Comparison of ENCODE assay signal across 1 fruit fly cellular context in genomic region chrX:13088025-13088805, dm6.
TF ChIP-seq lines count a peak whose summit lies in the region.

No protein-coding gene starts in this region.

TF ChIP-seq in whole organism, embryonic, 481 proteins besides CTCF, POLR2A, EP300 and RAD21 (continued from another document and continues in another):
- TF ChIP-seq bcd (GFP tag; optimal IDR thresholded peaks at IDR 0.05; lab: Kevin White, UChicago) (peak; percentile 27), ci (GFP tag; IDR thresholded peaks at IDR 0.05; lab: Robert Waterston, UW) (0 out of 3 replicates have a peak, but pooled peaks have one; percentile 59), lilli (GFP tag; optimal IDR thresholded peaks at IDR 0.05; lab: Kevin White, UChicago) (peak; percentile 14), CG11695 (GFP tag; IDR thresholded peaks at IDR 0.05; lab: Robert Waterston, UW) (no peak), CG7786 (GFP tag; optimal IDR thresholded peaks at IDR 0.05; lab: Kevin White, UChicago) (no peak), CG11247 (GFP tag; IDR thresholded peaks at IDR 0.05; lab: Robert Waterston, UW) (no peak), CG8944 (GFP tag; optimal IDR thresholded peaks at IDR 0.05; lab: Kevin White, UChicago) (no peak), CG17912 (GFP tag; optimal IDR thresholded peaks at IDR 0.05; lab: Kevin White, UChicago) (no peak), CG8765 (GFP tag; IDR thresholded peaks at IDR 0.05; lab: Robert Waterston, UW) (no peak), BtbVII (GFP tag; optimal IDR thresholded peaks at IDR 0.05; lab: Kevin White, UChicago) (no peak), CG8478 (optimal IDR thresholded peaks at IDR 0.05; lab: Kevin White, UChicago) (no peak), Ada2b (GFP tag; IDR thresholded peaks at IDR 0.05; lab: Robert Waterston, UW) (peak; percentile 29; the same call in 1 of the 2 replicates), CG12104 (GFP tag; optimal IDR thresholded peaks at IDR 0.05; lab: Kevin White, UChicago) (peak; percentile 14), her (GFP tag; optimal IDR thresholded peaks at IDR 0.05; lab: Kevin White, UChicago) (no peak), phol (tag; optimal IDR thresholded peaks at IDR 0.05; lab: Kevin White, UChicago) (peak; percentile 27), CG10274 (GFP tag; optimal IDR thresholded peaks at IDR 0.05; lab: Kevin White, UChicago) (no peak), lab (GFP tag; optimal IDR thresholded peaks at IDR 0.05; lab: Kevin White, UChicago) (no peak), CG2202 (tag; optimal IDR thresholded peaks at IDR 0.05; lab: Kevin White, UChicago) (peak; percentile 3), CG10979 (tag; optimal IDR thresholded peaks at IDR 0.05; lab: Kevin White, UChicago) (peak; percentile 26), GATAe (GFP tag; conservative IDR thresholded peaks at IDR 0.05; lab: Robert Waterston, UW) (peak; percentile 36), ara (GFP tag; IDR thresholded peaks at IDR 0.05; lab: Robert Waterston, UW) (no peak), Rfx (GFP tag; IDR thresholded peaks at IDR 0.05; lab: Robert Waterston, UW) (peak; percentile 31), oc (tag; optimal IDR thresholded peaks at IDR 0.05; lab: Kevin White, UChicago) (peak; percentile 32), aop (GFP tag; IDR thresholded peaks at IDR 0.05; lab: Robert Waterston, UW) (no peak), CG10565 (GFP tag; optimal IDR thresholded peaks at IDR 0.05; lab: Kevin White, UChicago) (no peak), CG14441 (GFP tag; IDR thresholded peaks at IDR 0.05; lab: Robert Waterston, UW) (0 out of 2 replicates have a peak, but pooled peaks have one; percentile 7), lbe (GFP tag; optimal IDR thresholded peaks at IDR 0.05; lab: Kevin White, UChicago) (no peak), TFAM (GFP tag; optimal IDR thresholded peaks at IDR 0.05; lab: Kevin White, UChicago) (no peak), seq (GFP tag; IDR thresholded peaks at IDR 0.05; lab: Robert Waterston, UW) (no peak), dati (GFP tag; IDR thresholded peaks at IDR 0.05; lab: Robert Waterston, UW) (no peak), CG15514 (GFP tag; optimal IDR thresholded peaks at IDR 0.05; lab: Kevin White, UChicago) (no peak), CG34224 (GFP tag; IDR thresholded peaks at IDR 0.05; lab: Robert Waterston, UW; ENCODE audit: partially characterized antibody) (no peak), hbn (GFP tag; IDR thresholded peaks at IDR 0.05; lab: Robert Waterston, UW; ENCODE audit: partially characterized antibody) (no peak), CoRest (tag; optimal IDR thresholded peaks at IDR 0.05; lab: Kevin White, UChicago) (peak; percentile 53), dmrt11E (tag; optimal IDR thresholded peaks at IDR 0.05; lab: Kevin White, UChicago) (no peak), insv (GFP tag; optimal IDR thresholded peaks at IDR 0.05; lab: Kevin White, UChicago) (no peak), CG18764 (GFP tag; optimal IDR thresholded peaks at IDR 0.05; lab: Kevin White, UChicago) (no peak), CG11093 (GFP tag; IDR thresholded peaks at IDR 0.05; lab: Robert Waterston, UW) (no peak), CG3838 (GFP tag; optimal IDR thresholded peaks at IDR 0.05; lab: Kevin White, UChicago) (no peak), CG6689 (GFP tag; IDR thresholded peaks at IDR 0.05; lab: Robert Waterston, UW) (peak; percentile 37; the same call in 1 of the 2 replicates), H2.0 (GFP tag; IDR thresholded peaks at IDR 0.05; lab: Robert Waterston, UW) (no peak), CG13123 (GFP tag; optimal IDR thresholded peaks at IDR 0.05; lab: Kevin White, UChicago) (no peak), CG6813 (GFP tag; optimal IDR thresholded peaks at IDR 0.05; lab: Kevin White, UChicago) (no peak), pnt (GFP tag; optimal IDR thresholded peaks at IDR 0.05; lab: Kevin White, UChicago) (no peak), Ets65A (GFP tag; lab: Kevin White, UChicago) (no peak), Xbp1 (GFP tag; optimal IDR thresholded peaks at IDR 0.05; lab: Kevin White, UChicago) (peak; percentile 33), CG3065 (GFP tag; optimal IDR thresholded peaks at IDR 0.05; lab: Kevin White, UChicago) (no peak), Lim3 (GFP tag; IDR thresholded peaks at IDR 0.05; lab: Robert Waterston, UW) (no peak), lov (optimal IDR thresholded peaks at IDR 0.05; lab: Kevin White, UChicago) (no peak), lov (GFP tag; IDR thresholded peaks at IDR 0.05; lab: Robert Waterston, UW) (no peak), Atf6 (GFP tag; IDR thresholded peaks at IDR 0.05; lab: Robert Waterston, UW) (no peak), nau (GFP tag; optimal IDR thresholded peaks at IDR 0.05; lab: Kevin White, UChicago) (no peak), fd3F (GFP tag; optimal IDR thresholded peaks at IDR 0.05; lab: Kevin White, UChicago) (no peak), jing (GFP tag; optimal IDR thresholded peaks at IDR 0.05; lab: Kevin White, UChicago) (no peak), Dek (tag; optimal IDR thresholded peaks at IDR 0.05; lab: Kevin White, UChicago) (no peak), gfzf (GFP tag; optimal IDR thresholded peaks at IDR 0.05; lab: Kevin White, UChicago) (no peak), tll (GFP tag; optimal IDR thresholded peaks at IDR 0.05; lab: Kevin White, UChicago) (no peak), Atf3 (GFP tag; optimal IDR thresholded peaks at IDR 0.05; lab: Kevin White, UChicago) (no peak), ftz-f1 (GFP tag; optimal IDR thresholded peaks at IDR 0.05; lab: Kevin White, UChicago) (no peak), CG1832 (GFP tag; optimal IDR thresholded peaks at IDR 0.05; lab: Kevin White, UChicago) (no peak), CG11560 (tag; IDR thresholded peaks at IDR 0.05; lab: Robert Waterston, UW) (no peak), CG33557 (GFP tag; optimal IDR thresholded peaks at IDR 0.05; lab: Kevin White, UChicago) (peak; percentile 30), Atf-2 (GFP tag; optimal IDR thresholded peaks at IDR 0.05; lab: Kevin White, UChicago) (no peak), CG15269 (tag; optimal IDR thresholded peaks at IDR 0.05; lab: Kevin White, UChicago) (peak; percentile 57), Dll (GFP tag; IDR thresholded peaks at IDR 0.05; lab: Robert Waterston, UW; ENCODE audit: partially characterized antibody) (no peak), sisA (GFP tag; IDR thresholded peaks at IDR 0.05; lab: Robert Waterston, UW) (peak; percentile 32; the same call in 1 of the 2 replicates), twi (tag; optimal IDR thresholded peaks at IDR 0.05; lab: Kevin White, UChicago) (no peak), CrebB (tag; optimal IDR thresholded peaks at IDR 0.05; lab: Kevin White, UChicago) (peak; percentile 48), toy (GFP tag; IDR thresholded peaks at IDR 0.05; lab: Robert Waterston, UW) (no peak), chn (GFP tag; optimal IDR thresholded peaks at IDR 0.05; lab: Kevin White, UChicago) (no peak), Ssrp (tag; optimal IDR thresholded peaks at IDR 0.05; lab: Kevin White, UChicago) (peak; percentile 27), CG3726 (GFP tag; IDR thresholded peaks at IDR 0.05; lab: Robert Waterston, UW) (no peak), ken (GFP tag; IDR thresholded peaks at IDR 0.05; lab: Robert Waterston, UW) (no peak), kay (GFP tag; optimal IDR thresholded peaks at IDR 0.05; lab: Kevin White, UChicago) (no peak), tio (GFP tag; optimal IDR thresholded peaks at IDR 0.05; lab: Kevin White, UChicago) (no peak), Blimp-1 (GFP tag; optimal IDR thresholded peaks at IDR 0.05; lab: Kevin White, UChicago) (no peak), Vsx1 (GFP tag; optimal IDR thresholded peaks at IDR 0.05; lab: Kevin White, UChicago) (no peak), Doc2 (GFP tag; IDR thresholded peaks at IDR 0.05; lab: Robert Waterston, UW) (no peak), CG4854 (GFP tag; optimal IDR thresholded peaks at IDR 0.05; lab: Kevin White, UChicago) (no peak), gce (GFP tag; IDR thresholded peaks at IDR 0.05; lab: Robert Waterston, UW) (no peak), CG31365 (tag; optimal IDR thresholded peaks at IDR 0.05; lab: Kevin White, UChicago) (peak; percentile 20), jigr1 (GFP tag; IDR thresholded peaks at IDR 0.05; lab: Robert Waterston, UW) (no peak), CG8281 (tag; optimal IDR thresholded peaks at IDR 0.05; lab: Kevin White, UChicago) (no peak), so (GFP tag; IDR thresholded peaks at IDR 0.05; lab: Robert Waterston, UW) (no peak), row (GFP tag; IDR thresholded peaks at IDR 0.05; lab: Robert Waterston, UW) (peak; percentile 67), vfl (GFP tag; optimal IDR thresholded peaks at IDR 0.05; lab: Kevin White, UChicago) (no peak), tin (GFP tag; optimal IDR thresholded peaks at IDR 0.05; lab: Kevin White, UChicago) (no peak), Elba2 (GFP tag; optimal IDR thresholded peaks at IDR 0.05; lab: Kevin White, UChicago) (no peak), Myb (GFP tag; optimal IDR thresholded peaks at IDR 0.05; lab: Kevin White, UChicago) (no peak), CG18262 (tag; optimal IDR thresholded peaks at IDR 0.05; lab: Kevin White, UChicago) (peak; percentile 50), CG4360 (GFP tag; IDR thresholded peaks at IDR 0.05; lab: Robert Waterston, UW) (no peak), Poxn (GFP tag; IDR thresholded peaks at IDR 0.05; lab: Robert Waterston, UW) (no peak), Stat92E (GFP tag; optimal IDR thresholded peaks at IDR 0.05; lab: Kevin White, UChicago) (no peak), hb (GFP tag; IDR thresholded peaks at IDR 0.05; lab: Robert Waterston, UW; ENCODE audit: partially characterized antibody) (no peak), CG12219 (GFP tag; optimal IDR thresholded peaks at IDR 0.05; lab: Kevin White, UChicago) (peak; percentile 41), salm (tag; optimal IDR thresholded peaks at IDR 0.05; lab: Kevin White, UChicago) (no peak), Abd-B (GFP tag; optimal IDR thresholded peaks at IDR 0.05; lab: Kevin White, UChicago) (no peak), CG5245 (GFP tag; optimal IDR thresholded peaks at IDR 0.05; lab: Kevin White, UChicago) (no peak), yki (optimal IDR thresholded peaks at IDR 0.05; lab: Kevin White, UChicago) (no peak), CG11504 (tag; optimal IDR thresholded peaks at IDR 0.05; lab: Kevin White, UChicago) (no peak), CHES-1-like (GFP tag; optimal IDR thresholded peaks at IDR 0.05; lab: Kevin White, UChicago) (no peak), Dip2 (GFP tag; IDR thresholded peaks at IDR 0.05; lab: Robert Waterston, UW) (no peak), HmgD (GFP tag; optimal IDR thresholded peaks at IDR 0.05; lab: Kevin White, UChicago) (no peak), CG2712 (tag; optimal IDR thresholded peaks at IDR 0.05; lab: Kevin White, UChicago) (peak; percentile 26), CG18619 (GFP tag; optimal IDR thresholded peaks at IDR 0.05; lab: Kevin White, UChicago) (no peak), luna (GFP tag; optimal IDR thresholded peaks at IDR 0.05; lab: Kevin White, UChicago) (no peak), Hr51 (GFP tag; optimal IDR thresholded peaks at IDR 0.05; lab: Kevin White, UChicago) (peak in 1 of 2 experiments; percentile 44), sna (GFP tag; IDR thresholded peaks at IDR 0.05; lab: Robert Waterston, UW; ENCODE audit: partially characterized antibody) (no peak), CG3995 (GFP tag; optimal IDR thresholded peaks at IDR 0.05; lab: Kevin White, UChicago) (no peak), danr (GFP tag; IDR thresholded peaks at IDR 0.05; lab: Robert Waterston, UW) (no peak), CG4282 (GFP tag; optimal IDR thresholded peaks at IDR 0.05; lab: Kevin White, UChicago) (peak; percentile 16), abd-A (tag; optimal IDR thresholded peaks at IDR 0.05; lab: Kevin White, UChicago) (no peak), fd96Cb (tag; optimal IDR thresholded peaks at IDR 0.05; lab: Kevin White, UChicago) (peak; percentile 31), dimm (GFP tag; IDR thresholded peaks at IDR 0.05; lab: Robert Waterston, UW) (no peak), vnd (GFP tag; IDR thresholded peaks at IDR 0.05; lab: Robert Waterston, UW; ENCODE audit: partially characterized antibody) (no peak), ato (GFP tag; IDR thresholded peaks at IDR 0.05; lab: Robert Waterston, UW; ENCODE audit: partially characterized antibody) (no peak), CG5180 (GFP tag; optimal IDR thresholded peaks at IDR 0.05; lab: Kevin White, UChicago) (no peak), Max (GFP tag; optimal IDR thresholded peaks at IDR 0.05; lab: Kevin White, UChicago) (no peak), YL-1 (GFP tag; optimal IDR thresholded peaks at IDR 0.05; lab: Kevin White, UChicago) (no peak), CG15073 (GFP tag; optimal IDR thresholded peaks at IDR 0.05; lab: Kevin White, UChicago) (no peak), HLHmδ (GFP tag; optimal IDR thresholded peaks at IDR 0.05; lab: Kevin White, UChicago) (no peak), CG2129 (GFP tag; IDR thresholded peaks at IDR 0.05; lab: Robert Waterston, UW; ENCODE audit: partially characterized antibody) (no peak), gsb (GFP tag; IDR thresholded peaks at IDR 0.05; lab: Robert Waterston, UW) (no peak), exex (tag; optimal IDR thresholded peaks at IDR 0.05; lab: Kevin White, UChicago) (peak; percentile 97), CG15601 (tag; optimal IDR thresholded peaks at IDR 0.05; lab: Kevin White, UChicago) (peak; percentile 34), p53 (GFP tag; optimal IDR thresholded peaks at IDR 0.05; lab: Kevin White, UChicago) (no peak), E2f1 (GFP tag; IDR thresholded peaks at IDR 0.05; lab: Robert Waterston, UW) (no peak), CG11696 (GFP tag; IDR thresholded peaks at IDR 0.05; lab: Robert Waterston, UW) (no peak), CG7372 (GFP tag; IDR thresholded peaks at IDR 0.05; lab: Robert Waterston, UW) (no peak), CG6683 (GFP tag; optimal IDR thresholded peaks at IDR 0.05; lab: Kevin White, UChicago) (no peak), az2 (GFP tag; optimal IDR thresholded peaks at IDR 0.05; lab: Kevin White, UChicago) (no peak), Hey (tag; optimal IDR thresholded peaks at IDR 0.05; lab: Kevin White, UChicago) (no peak), gsb-n (tag; optimal IDR thresholded peaks at IDR 0.05; lab: Kevin White, UChicago) (no peak), sens-2 (GFP tag; IDR thresholded peaks at IDR 0.05; lab: Robert Waterston, UW) (no peak), CG9609 (GFP tag; optimal IDR thresholded peaks at IDR 0.05; lab: Kevin White, UChicago) (peak; percentile 11), z (GFP tag; IDR thresholded peaks at IDR 0.05; lab: Robert Waterston, UW) (no peak), Bteb2 (GFP tag; optimal IDR thresholded peaks at IDR 0.05; lab: Kevin White, UChicago) (no peak), Lpt (GFP tag; optimal IDR thresholded peaks at IDR 0.05; lab: Kevin White, UChicago) (no peak), CG12155 (GFP tag; optimal IDR thresholded peaks at IDR 0.05; lab: Kevin White, UChicago) (no peak)
